Worm (Caenorhabditis elegans) whole organism, L3 larva: ENCODE data around the gene pdi-2.

ENCODE experiments used
- ZK546.5 ChIP-seq: sonication (generic microtip); optimal IDR thresholded peaks from 2 replicates; lab custom pipeline; 2017; ENCODE audit warnings: missing biosample characterization, missing genetic modification characterization
- ama-1 ChIP-seq: fragments of 150-350 bp; optimal IDR thresholded peaks from 2 replicates; lab custom pipeline; 2018
- ceh-82 ChIP-seq: fragments of 150-350 bp; optimal IDR thresholded peaks from 2 replicates; lab custom pipeline; 2014; ENCODE audit warnings: missing biosample characterization, missing genetic modification characterization
- egl-27 ChIP-seq: sonication (generic microtip); optimal IDR thresholded peaks from 4 replicates; lab custom pipeline; 2017; ENCODE audit warnings: missing biosample characterization, missing genetic modification reagents, missing genetic modification characterization
- egl-5 ChIP-seq: fragments of 150-350 bp; optimal IDR thresholded peaks from 2 replicates; lab custom pipeline; 2017; ENCODE audit warnings: missing biosample characterization, missing genetic modification reagents, missing genetic modification characterization, inconsistent platforms
- elt-1 ChIP-seq: fragments of 150-350 bp; optimal IDR thresholded peaks from 2 replicates; lab custom pipeline; 2014; ENCODE audit warnings: missing biosample characterization, missing genetic modification characterization
- elt-2 ChIP-seq: sonication (generic microtip); optimal IDR thresholded peaks from 2 replicates; lab custom pipeline; 2016; ENCODE audit warnings: missing genetic modification reagents, mild to moderate bottlenecking, missing genetic modification characterization, missing compliant biosample characterization
- eor-1 ChIP-seq, 2 experiments: fragments of 150-350 bp; optimal IDR thresholded peaks; 2 replicates each; lab custom pipeline; 2014 to 2018; ENCODE audit warnings: missing biosample characterization in 2 of 2, missing genetic modification characterization in 2 of 2
- fkh-10 ChIP-seq: sonication (generic microtip); optimal IDR thresholded peaks from 2 replicates; lab custom pipeline; 2017; ENCODE audit warnings: missing biosample characterization, missing genetic modification reagents, missing genetic modification characterization
- fkh-2 ChIP-seq: fragments of 150-350 bp; optimal IDR thresholded peaks from 2 replicates; lab custom pipeline; 2014; ENCODE audit warnings: missing biosample characterization, missing genetic modification reagents, missing genetic modification characterization
- fos-1 ChIP-seq: fragments of 150-350 bp; optimal IDR thresholded peaks from 2 replicates; lab custom pipeline; 2014; ENCODE audit warnings: missing biosample characterization, missing genetic modification characterization
- hmg-11 ChIP-seq: sonication (generic microtip); optimal IDR thresholded peaks from 2 replicates; lab custom pipeline; 2016; ENCODE audit warnings: missing genetic modification characterization, missing compliant biosample characterization
- lin-15B ChIP-seq: fragments of 150-350 bp; optimal IDR thresholded peaks from 2 replicates; lab custom pipeline; 2014; ENCODE audit warnings: missing biosample characterization, missing genetic modification characterization
- lin-39 ChIP-seq: fragments of 150-350 bp; optimal IDR thresholded peaks from 2 replicates; lab custom pipeline; 2018; ENCODE audit warnings: missing biosample characterization, missing genetic modification reagents, missing genetic modification characterization
- lsy-12 ChIP-seq: sonication (generic microtip); optimal IDR thresholded peaks from 2 replicates; lab custom pipeline; 2016; ENCODE audit warnings: mild to moderate bottlenecking, missing genetic modification characterization, missing compliant biosample characterization
- mdl-1 ChIP-seq: fragments of 150-350 bp; optimal IDR thresholded peaks from 2 replicates; lab custom pipeline; 2014; ENCODE audit warnings: missing biosample characterization, missing genetic modification characterization
- mml-1 ChIP-seq: fragments of 150-350 bp; sonication (generic microtip); optimal IDR thresholded peaks from 3 replicates; lab custom pipeline; 2014; ENCODE audit warnings: missing biosample characterization, missing genetic modification characterization
- nfya-1 ChIP-seq: sonication (generic microtip); optimal IDR thresholded peaks from 2 replicates; lab custom pipeline; 2017; ENCODE audit warnings: missing genetic modification characterization, mild to moderate bottlenecking, missing compliant biosample characterization, antibody characterized with exemption, moderate library complexity; ENCODE audit not compliant: insufficient read depth
- nhr-11 ChIP-seq: fragments of 150-350 bp; optimal IDR thresholded peaks from 2 replicates; lab custom pipeline; 2014; ENCODE audit warnings: missing biosample characterization, missing genetic modification characterization
- nhr-12 ChIP-seq: fragments of 150-350 bp; optimal IDR thresholded peaks from 2 replicates; lab custom pipeline; 2014; ENCODE audit warnings: missing biosample characterization, missing genetic modification characterization
- nhr-23 ChIP-seq: fragments of 150-350 bp; optimal IDR thresholded peaks from 2 replicates; lab custom pipeline; 2014; ENCODE audit warnings: missing biosample characterization, missing genetic modification reagents, missing genetic modification characterization
- nhr-237 ChIP-seq: fragments of 150-350 bp; optimal IDR thresholded peaks from 2 replicates; lab custom pipeline; 2014; ENCODE audit warnings: missing biosample characterization, missing genetic modification characterization
- nhr-25 ChIP-seq: sonication (generic microtip); optimal IDR thresholded peaks from 2 replicates; lab custom pipeline; 2017; ENCODE audit warnings: missing biosample characterization, missing genetic modification characterization
- nhr-28 ChIP-seq: fragments of 150-350 bp; optimal IDR thresholded peaks from 2 replicates; lab custom pipeline; 2014; ENCODE audit warnings: missing biosample characterization, missing genetic modification characterization
- pha-4 ChIP-seq: fragments of 150-350 bp; optimal IDR thresholded peaks from 2 replicates; lab custom pipeline; 2014; ENCODE audit warnings: missing biosample characterization, missing genetic modification reagents, missing genetic modification characterization
- pqm-1 ChIP-seq: fragments of 150-350 bp; optimal IDR thresholded peaks from 2 replicates; lab custom pipeline; 2017; ENCODE audit warnings: missing biosample characterization, missing genetic modification characterization, inconsistent platforms
- sea-2 ChIP-seq: fragments of 150-350 bp; sonication (generic microtip); optimal IDR thresholded peaks from 4 replicates; lab custom pipeline; 2014; ENCODE audit warnings: missing biosample characterization, missing genetic modification reagents, missing genetic modification characterization
- snpc-4 ChIP-seq: fragments of 150-350 bp; optimal IDR thresholded peaks from 2 replicates; lab custom pipeline; 2014; ENCODE audit warnings: missing biosample characterization, missing genetic modification characterization
- tbx-2 ChIP-seq: sonication (generic microtip); optimal IDR thresholded peaks from 2 replicates; lab custom pipeline; 2016; ENCODE audit warnings: mild to moderate bottlenecking, missing genetic modification characterization, missing compliant biosample characterization
- zag-1 ChIP-seq: fragments of 150-350 bp; optimal IDR thresholded peaks from 2 replicates; lab custom pipeline; 2014; ENCODE audit warnings: missing biosample characterization, missing genetic modification characterization
- ztf-11 ChIP-seq: fragments of 150-350 bp; optimal IDR thresholded peaks from 2 replicates; lab custom pipeline; 2014; ENCODE audit warnings: missing biosample characterization, missing genetic modification characterization
- ztf-4 ChIP-seq: fragments of 150-350 bp; optimal IDR thresholded peaks from 2 replicates; lab custom pipeline; 2014; ENCODE audit warnings: missing biosample characterization, missing genetic modification characterization

Gene pdi-2

ce11 chrX:4478503-4478902 lies 45.5 kb upstream of the pdi-2 start:
- no peak for TF ChIP-seq lsy-12 (tag; lab: Kevin White, UChicago)
- no peak for TF ChIP-seq lin-15B (tag; lab: Kevin White, UChicago)
- TF ChIP-seq pqm-1, result peak; percentile 86
- peak; percentile 84 for TF ChIP-seq elt-2 (tag; lab: Kevin White, UChicago)
- no peak for TF ChIP-seq ama-1
- TF ChIP-seq pha-4 (tag; lab: Kevin White, UChicago), result peak; percentile 16
- no peak for TF ChIP-seq egl-5 (tag; lab: Kevin White, UChicago)
- no peak for TF ChIP-seq elt-1 (tag; lab: Kevin White, UChicago)

DNA sequence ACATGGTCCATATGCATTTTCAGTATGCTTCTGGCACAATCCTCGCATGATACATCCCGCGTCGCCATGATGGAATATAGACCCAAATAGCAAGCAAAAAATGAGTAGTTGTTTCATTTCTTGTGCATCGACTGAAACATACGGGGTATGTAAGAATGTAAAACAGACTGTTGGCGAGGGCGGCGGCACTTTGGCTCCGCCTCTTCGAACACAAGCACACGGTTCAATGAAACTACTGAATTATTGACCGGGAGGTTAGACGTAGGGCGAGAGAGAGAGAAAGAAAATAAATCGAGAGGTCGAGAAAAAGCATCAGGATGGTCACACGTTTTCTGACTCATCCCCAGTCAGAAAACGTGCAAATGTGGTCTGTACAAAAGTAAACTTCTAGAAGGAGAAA lies 44.0 kb upstream of the pdi-2 start:
- TF ChIP-seq elt-2 (tag; lab: Kevin White, UChicago), result peak; percentile 5
- TF ChIP-seq pha-4 (tag; lab: Kevin White, UChicago), result peak; percentile 59
- no peak for TF ChIP-seq mdl-1 (tag; lab: Kevin White, UChicago)
- TF ChIP-seq pqm-1, result peak; percentile 19
- no peak for TF ChIP-seq eor-1 (tag; optimal IDR thresholded peaks at IDR 0.05; lab: Kevin White, UChicago)

ce11 chrX:4480800-4481199 lies 43.2 kb upstream of the pdi-2 start:
- TF ChIP-seq ZK546.5 (tag; lab: Kevin White, UChicago) (no peak), elt-1 (tag; lab: Kevin White, UChicago) (no peak), egl-5 (tag; lab: Kevin White, UChicago) (no peak), fkh-2 (no peak), pqm-1 (peak; percentile 82), lin-15B (tag; lab: Kevin White, UChicago) (no peak), ama-1 (no peak), nhr-237 (tag; lab: Kevin White, UChicago) (no peak), nhr-25 (tag; lab: Kevin White, UChicago) (no peak), pha-4 (tag; lab: Kevin White, UChicago) (peak; percentile 14), tbx-2 (tag; lab: Kevin White, UChicago) (no peak), ceh-82 (tag; lab: Kevin White, UChicago) (no peak), elt-2 (tag; lab: Kevin White, UChicago) (peak; percentile 89), hmg-11 (tag; lab: Kevin White, UChicago) (no peak)

ce11 chrX:4484072-4484471 lies 39.9 kb upstream of the pdi-2 start:
- TF ChIP-seq ceh-82 (tag; lab: Kevin White, UChicago) (no peak), egl-27 (tag; lab: Kevin White, UChicago) (no peak), mml-1 (no peak), ztf-4 (tag; lab: Kevin White, UChicago) (no peak), tbx-2 (tag; lab: Kevin White, UChicago) (no peak), lin-39 (peak; percentile 36), nhr-25 (tag; lab: Kevin White, UChicago) (peak; percentile 43)

- TF ChIP-seq lin-39, result peak; percentile 13
- no peak for TF ChIP-seq fkh-10 (GFP tag; lab: Kevin White, UChicago)
Observed at ce11 chrX:4488807-4489336, 35.1 kb upstream of the pdi-2 start, which contains the start of gene ncr-1. TSS of gene ncr-1 (minus strand) at chrX:4488857.

DNA sequence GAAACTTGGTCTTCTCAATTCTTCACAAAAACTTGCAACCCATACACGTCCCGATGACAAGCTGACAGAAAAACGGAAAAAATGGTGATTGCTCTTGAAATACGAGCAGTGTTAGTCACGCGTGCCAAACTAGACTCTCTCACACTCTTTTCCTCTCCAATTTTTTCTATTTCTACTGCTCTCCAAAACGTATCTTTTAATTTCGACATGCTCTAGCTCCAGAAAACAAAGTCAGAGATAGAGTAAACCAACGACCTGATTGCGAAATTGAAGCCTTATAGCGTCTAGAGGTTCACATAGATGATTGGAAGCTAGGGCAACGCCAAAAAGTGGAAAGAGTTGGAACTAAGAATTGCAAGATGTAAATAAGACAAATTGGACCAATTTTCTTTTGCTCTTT lies 33.6 kb upstream of the pdi-2 start:
- TF ChIP-seq snpc-4 (tag; lab: Kevin White, UChicago) (no peak), nhr-25 (tag; lab: Kevin White, UChicago) (no peak), egl-27 (tag; lab: Kevin White, UChicago) (no peak), tbx-2 (tag; lab: Kevin White, UChicago) (no peak), nhr-12 (tag; lab: Kevin White, UChicago) (no peak), fos-1 (tag; lab: Kevin White, UChicago) (no peak), nhr-11 (peak; percentile 71), ztf-11 (tag; lab: Kevin White, UChicago) (no peak), nfya-1 (peak; percentile 45), nhr-23 (tag; lab: Kevin White, UChicago) (no peak)

ce11 chrX:4492199-4492598 lies 31.8 kb upstream of the pdi-2 start, which contains the start of gene F46H6.5:
TSS of gene F46H6.5 (minus strand) at chrX:4492208.
- TF ChIP-seq nhr-28 (tag; lab: Kevin White, UChicago) (no peak), sea-2 (GFP tag; lab: Kevin White, UChicago) (no peak), pqm-1 (peak; percentile 8), nhr-25 (tag; lab: Kevin White, UChicago) (no peak), pha-4 (tag; lab: Kevin White, UChicago) (peak; percentile 74), zag-1 (no peak), elt-1 (tag; lab: Kevin White, UChicago) (no peak), nhr-23 (tag; lab: Kevin White, UChicago) (no peak)
